Fruit fly (Drosophila melanogaster): ENCODE data around the gene CG7514.

DNA sequence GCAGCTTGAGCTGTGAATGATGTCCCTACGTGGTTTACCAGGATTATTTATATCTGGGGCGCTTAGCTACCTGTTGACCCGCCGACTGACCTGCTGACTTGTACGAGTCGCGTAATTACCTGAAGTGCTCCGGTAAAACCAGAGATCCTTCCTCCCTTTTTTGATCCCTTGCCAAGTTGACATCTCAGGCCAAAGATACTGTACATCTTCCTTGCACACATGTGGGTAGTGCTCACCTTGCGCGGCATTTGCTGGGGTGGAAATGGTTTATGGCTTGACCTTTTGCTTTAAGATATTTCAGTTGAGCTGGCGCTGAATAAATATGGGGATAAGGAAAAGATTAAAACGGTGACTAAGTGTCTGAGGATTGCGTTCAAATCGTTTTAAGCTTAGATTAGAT, 6.2 kb upstream of the CG7514 start, which contains the start of gene CG15876:
- TF ChIP-seq CG15710 (tag; optimal IDR thresholded peaks at IDR 0.05): no peak
- TF ChIP-seq Pif1B (GFP tag; optimal IDR thresholded peaks at IDR 0.05): no peak
- TF ChIP-seq CG8159 (tag; optimal IDR thresholded peaks at IDR 0.05): no peak
- TF ChIP-seq CG4496 (GFP tag; IDR thresholded peaks at IDR 0.05): no peak
- no peak for TF ChIP-seq CG12605 (GFP tag; IDR thresholded peaks at IDR 0.05)
- TF ChIP-seq CG32121 (GFP tag; IDR thresholded peaks at IDR 0.05): no peak
- TF ChIP-seq CG8301 (tag; optimal IDR thresholded peaks at IDR 0.05): no peak
- no peak for TF ChIP-seq CG9948 (tag; optimal IDR thresholded peaks at IDR 0.05)
- no peak for TF ChIP-seq gl (tag; optimal IDR thresholded peaks at IDR 0.05)
- no peak for TF ChIP-seq EcR (GFP tag; optimal IDR thresholded peaks at IDR 0.05)
- no peak for TF ChIP-seq rn (GFP tag; IDR thresholded peaks at IDR 0.05)

Measured in whole organism, pupa.